Worm (Caenorhabditis elegans) whole organism, L4 larva: ENCODE results near the gene tut-2.

Source experiments
- D1046.2 ChIP-seq: fragments of 200-800 bp; sonication (Bioruptor generic); IDR thresholded peaks from 2 replicates; pipeline ENCODE4 v1.3.6; 2022; ENCODE audit warnings: missing genetic modification characterization, missing compliant biosample characterization
- F44E2.7 ChIP-seq: fragments of 200-800 bp; sonication (Bioruptor generic); IDR thresholded peaks from 2 replicates; pipeline ENCODE4 v2.1.2; 2022; ENCODE audit warnings: missing genetic modification characterization, missing compliant biosample characterization
- ZK546.5 ChIP-seq, 2 experiments: sonication (generic microtip); optimal IDR thresholded peaks; 2 replicates each; lab custom pipeline; 2017; ENCODE audit warnings: missing biosample characterization in 2 of 2, missing genetic modification characterization in 2 of 2
- aha-1 ChIP-seq: fragments of 150-350 bp; peaks from one replicate; lab custom pipeline; 2014; ENCODE audit warnings: missing biosample characterization, missing genetic modification characterization
- aly-2 ChIP-seq: sonication (generic microtip); optimal IDR thresholded peaks from 2 replicates; lab custom pipeline; 2018; ENCODE audit warnings: missing biosample characterization, missing genetic modification characterization
- attf-4 ChIP-seq: sonication (generic microtip); optimal IDR thresholded peaks from 3 replicates; lab custom pipeline; 2017; ENCODE audit warnings: missing biosample characterization, missing genetic modification characterization
- ceh-20 ChIP-seq: fragments of 200-800 bp; sonication (Bioruptor generic); IDR thresholded peaks from 2 replicates; pipeline ENCODE4 v1.3.6; 2022; ENCODE audit warnings: missing genetic modification reagents, missing genetic modification characterization, missing compliant biosample characterization
- ceh-82 ChIP-seq: sonication (generic microtip); optimal IDR thresholded peaks from 2 replicates; lab custom pipeline; 2017; ENCODE audit warnings: missing biosample characterization, missing genetic modification characterization
- daf-12 ChIP-seq: fragments of 150-350 bp; optimal IDR thresholded peaks from 2 replicates; lab custom pipeline; 2014; ENCODE audit warnings: missing biosample characterization, missing genetic modification reagents, missing genetic modification characterization
- daf-8 ChIP-seq: fragments of 200-800 bp; sonication (Bioruptor generic); IDR thresholded peaks from 2 replicates; pipeline ENCODE4 v1.3.6; 2022; ENCODE audit warnings: missing genetic modification characterization, missing compliant biosample characterization
- dpl-1 ChIP-seq: fragments of 150-350 bp; optimal IDR thresholded peaks from 2 replicates; lab custom pipeline; 2014; ENCODE audit warnings: missing biosample characterization, missing genetic modification reagents, missing genetic modification characterization
- egl-27 ChIP-seq: sonication (generic microtip); optimal IDR thresholded peaks from 3 replicates; lab custom pipeline; 2017; ENCODE audit warnings: missing biosample characterization, missing genetic modification reagents, missing genetic modification characterization
- hlh-30 ChIP-seq: sonication (generic microtip); optimal IDR thresholded peaks from 2 replicates; lab custom pipeline; 2017; ENCODE audit warnings: antibody characterized with exemption, mild to moderate bottlenecking, missing genetic modification characterization, missing compliant biosample characterization; ENCODE audit not compliant: insufficient read depth
- hmg-1.1 ChIP-seq: fragments of 200-800 bp; sonication (Bioruptor generic); IDR thresholded peaks from 2 replicates; pipeline ENCODE4 v1.3.6; 2022; ENCODE audit warnings: missing genetic modification reagents, missing genetic modification characterization, missing compliant biosample characterization
- lin-13 ChIP-seq: fragments of 150-350 bp; optimal IDR thresholded peaks from 2 replicates; lab custom pipeline; 2014; ENCODE audit warnings: missing biosample characterization, missing genetic modification reagents, missing genetic modification characterization
- nhr-237 ChIP-seq: sonication (generic microtip); optimal IDR thresholded peaks from 2 replicates; lab custom pipeline; 2017; ENCODE audit warnings: missing biosample characterization, missing genetic modification characterization
- nhr-25 ChIP-seq: sonication (generic microtip); optimal IDR thresholded peaks from 2 replicates; lab custom pipeline; 2017; ENCODE audit warnings: missing genetic modification characterization, mild to moderate bottlenecking, missing compliant biosample characterization, antibody characterized with exemption, moderate library complexity, borderline replicate concordance; ENCODE audit not compliant: insufficient read depth
- nhr-48 ChIP-seq: sonication (generic microtip); optimal IDR thresholded peaks from 2 replicates; lab custom pipeline; 2016; ENCODE audit warnings: mild to moderate bottlenecking, missing genetic modification characterization, missing compliant biosample characterization
- nhr-6 ChIP-seq: fragments of 150-350 bp; optimal IDR thresholded peaks from 2 replicates; lab custom pipeline; 2014; ENCODE audit warnings: missing biosample characterization, missing genetic modification characterization
- nhr-76 ChIP-seq: fragments of 150-350 bp; optimal IDR thresholded peaks from 2 replicates; lab custom pipeline; 2014; ENCODE audit warnings: missing biosample characterization, missing genetic modification characterization
- nhr-77 ChIP-seq: fragments of 150-350 bp; optimal IDR thresholded peaks from 2 replicates; lab custom pipeline; 2014; ENCODE audit warnings: missing biosample characterization, missing genetic modification characterization
- pha-4 ChIP-seq, 2 experiments: fragments of 150-350 bp in 1 of 2; fragments of 200-800 bp in 1 of 2; sonication (Bioruptor generic) in 1 of 2; IDR thresholded peaks in 1 of 2; optimal IDR thresholded peaks in 1 of 2; 2 replicates each; pipeline versions ENCODE4 v1.3.6 to Lab custom; 2014 to 2022; ENCODE audit warnings: missing genetic modification characterization in 2 of 2, missing genetic modification reagents in 2 of 2, missing biosample characterization in 1 of 2, missing compliant biosample characterization in 1 of 2
- pqm-1 ChIP-seq: sonication (generic microtip); optimal IDR thresholded peaks from 2 replicates; lab custom pipeline; 2017; ENCODE audit warnings: missing biosample characterization, missing genetic modification characterization
- rbr-2 ChIP-seq: sonication (generic microtip); optimal IDR thresholded peaks from 2 replicates; lab custom pipeline; 2016; ENCODE audit warnings: missing genotype, missing genetic modification characterization, missing compliant biosample characterization
- skn-1 ChIP-seq: fragments of 150-350 bp; optimal IDR thresholded peaks from 2 replicates; lab custom pipeline; 2014; ENCODE audit warnings: missing biosample characterization, missing genetic modification characterization
- spr-1 ChIP-seq: sonication (generic microtip); optimal IDR thresholded peaks from 2 replicates; lab custom pipeline; 2016; ENCODE audit warnings: mild to moderate bottlenecking, missing genetic modification characterization, missing compliant biosample characterization
- tag-97 ChIP-seq: fragments of 200-800 bp; sonication (Bioruptor generic); IDR thresholded peaks from 2 replicates; pipeline ENCODE4 v1.3.6; 2022; ENCODE audit warnings: missing genetic modification characterization, missing compliant biosample characterization
- unc-62 ChIP-seq, 3 experiments: fragments of 150-350 bp in 1 of 3; sonication (generic microtip); optimal IDR thresholded peaks in 2 of 3; peaks in 1 of 3; 1 replicate in 1 of 3; 2 replicates in 2 of 3; lab custom pipeline; 2014 to 2017; ENCODE audit warnings: missing biosample characterization in 3 of 3, missing genetic modification characterization in 3 of 3, missing genetic modification reagents in 3 of 3, missing genotype in 1 of 3
- zfp-3 ChIP-seq: fragments of 200-800 bp; sonication (Bioruptor generic); conservative IDR thresholded peaks from 2 replicates; pipeline ENCODE4 v1.3.6; 2022; ENCODE audit warnings: missing genetic modification reagents, missing genetic modification characterization, missing compliant biosample characterization
- ztf-11 ChIP-seq: fragments of 150-350 bp; optimal IDR thresholded peaks from 2 replicates; lab custom pipeline; 2014; ENCODE audit warnings: missing biosample characterization, missing genetic modification characterization

The tut-2 gene

DNA sequence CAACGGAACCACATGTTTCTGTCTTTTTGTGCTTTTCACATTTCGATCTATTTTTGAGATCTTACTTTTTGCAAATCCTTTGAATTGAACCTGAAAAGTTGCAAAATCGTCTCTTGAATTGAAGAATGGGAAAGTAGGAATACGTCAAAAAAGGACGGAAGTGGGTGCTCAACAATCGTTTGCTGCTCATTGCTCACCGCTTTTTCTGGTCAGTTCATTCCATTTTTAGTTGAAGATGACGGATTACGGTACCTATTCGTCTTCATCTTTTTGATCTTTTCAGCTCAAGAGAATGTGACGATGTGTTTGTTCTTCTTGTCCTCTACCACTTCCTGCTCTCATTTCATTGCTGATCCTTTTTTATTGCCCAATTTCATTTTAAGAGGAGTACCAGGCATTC, 37.1 kb downstream of the tut-2 start, which contains the start of gene C05A2.4:
Gene C05A2.4, plus strand, starts transcription at position 301 of the 400 bp plus-strand sequence.
- no peak for TF ChIP-seq ZK546.5 (tag; optimal IDR thresholded peaks at IDR 0.05; lab: Kevin White, UChicago)
- TF ChIP-seq nhr-237 (tag; lab: Kevin White, UChicago), result no peak
- TF ChIP-seq tag-97, result no peak
- no peak for TF ChIP-seq spr-1
- TF ChIP-seq ceh-82 (tag; lab: Kevin White, UChicago), result no peak
- no peak for TF ChIP-seq ceh-20 (GFP tag; lab: Robert Waterston, UW)
- no peak for TF ChIP-seq nhr-25 (tag; lab: Kevin White, UChicago)
- no peak for TF ChIP-seq attf-4 (tag; lab: Kevin White, UChicago)
- no peak for TF ChIP-seq zfp-3 (GFP tag; lab: Robert Waterston, UW)
- TF ChIP-seq nhr-6 (tag; lab: Kevin White, UChicago), result no peak
- TF ChIP-seq hmg-1.1 (GFP tag; lab: Robert Waterston, UW), result no peak
- no peak for TF ChIP-seq aly-2 (tag; lab: Kevin White, UChicago)
- TF ChIP-seq nhr-77 (tag; lab: Kevin White, UChicago), result no peak
- no peak for TF ChIP-seq daf-8 (GFP tag; lab: Robert Waterston, UW)
- TF ChIP-seq, all 104 proteins: peak for 0

- no peak for TF ChIP-seq pqm-1 (tag; lab: Kevin White, UChicago)
- no peak for TF ChIP-seq skn-1 (tag; lab: Kevin White, UChicago)
- TF ChIP-seq unc-62 (GFP tag; optimal IDR thresholded peaks at IDR 0.05 in 1 of 2; lab: Kevin White, UChicago), result peak in 1 of 2 experiments; percentile 79
- TF ChIP-seq unc-62 (tag; optimal IDR thresholded peaks at IDR 0.05; lab: Kevin White, UChicago), result no peak
- peak; percentile 52 for TF ChIP-seq aha-1 (tag; lab: Kevin White, UChicago)
Measured at ce11 chrV:10699122-10699521, 41.1 kb downstream of the tut-2 start.

ce11 chrV:10702249-10702648, 44.2 kb downstream of the tut-2 start, which contains the start of gene pph-1:
Gene pph-1 (plus strand): TSS chrV:10702549.
- TF ChIP-seq lin-13 (GFP tag; lab: Kevin White, UChicago), result no peak
- no peak for TF ChIP-seq F44E2.7 (GFP tag; lab: Robert Waterston, UW)
- TF ChIP-seq nhr-76 (tag; lab: Kevin White, UChicago), result no peak
- TF ChIP-seq dpl-1, result no peak

ce11 chrV:10702910-10703309, 44.9 kb downstream of the tut-2 start:
- TF ChIP-seq unc-62 (GFP tag; optimal IDR thresholded peaks at IDR 0.05 in 1 of 2; lab: Kevin White, UChicago) (peak in 1 of 2 experiments; percentile 83), unc-62 (tag; optimal IDR thresholded peaks at IDR 0.05; lab: Kevin White, UChicago) (no peak), nhr-48 (tag; lab: Kevin White, UChicago) (no peak), ztf-11 (tag; lab: Kevin White, UChicago) (no peak), rbr-2 (no peak)

- TF ChIP-seq daf-12 (tag; lab: Kevin White, UChicago) (no peak), D1046.2 (no peak), pha-4 (GFP tag; IDR thresholded peaks at IDR 0.05; lab: Robert Waterston, UW) (no peak), pha-4 (tag; optimal IDR thresholded peaks at IDR 0.05; lab: Kevin White, UChicago) (no peak), hlh-30 (tag; lab: Kevin White, UChicago) (peak; percentile 70), rbr-2 (peak; percentile 15), egl-27 (no peak)
Measured at ce11 chrV:10708346-10708745, 50.3 kb downstream of the tut-2 start.
